Worm (Caenorhabditis elegans) whole organism, midembryonic: Measurements from ENCODE around the gene cyp-25A4.

Experiments used
- T22C8.4 ChIP-seq: fragments of 200-800 bp; sonication (Bioruptor generic); IDR thresholded peaks from 2 replicates; pipeline ENCODE4 v1.3.6; 2022; ENCODE audit warnings: missing genetic modification characterization, missing compliant biosample characterization
- med-1 ChIP-seq: sonication (generic microtip); optimal IDR thresholded peaks from 2 replicates; lab custom pipeline; 2017; ENCODE audit warnings: missing genetic modification characterization, mild to moderate bottlenecking, missing compliant biosample characterization, antibody characterized with exemption, missing genetic modification reagents; ENCODE audit not compliant: insufficient read depth
- ztf-29 ChIP-seq: fragments of 200-800 bp; sonication (Bioruptor generic); IDR thresholded peaks from 2 replicates; pipeline ENCODE4 v1.3.6; 2022; ENCODE audit warnings: missing genetic modification reagents, missing genetic modification characterization, missing compliant biosample characterization

DNA sequence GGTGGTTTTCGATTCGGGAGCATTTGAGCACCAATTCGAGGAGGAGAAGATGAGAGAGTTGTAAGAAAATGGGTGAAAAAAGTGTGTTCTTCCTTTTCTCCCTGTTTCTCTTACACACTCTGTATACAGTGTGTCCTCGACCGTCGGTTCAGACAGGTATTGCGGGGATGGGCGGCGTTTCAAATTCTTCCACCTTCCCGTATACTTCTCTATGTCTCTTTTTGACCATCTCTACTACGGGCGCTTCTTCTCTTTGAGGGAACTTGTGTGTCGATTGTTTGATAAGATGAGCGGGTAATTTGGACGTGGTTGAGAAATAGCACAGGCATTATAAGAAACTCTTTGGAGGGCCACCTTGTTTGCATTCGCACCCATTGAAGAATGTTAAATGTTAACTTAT lies 35.7 kb upstream of the cyp-25A4 start:
- TF ChIP-seq ztf-29 = no peak
- TF ChIP-seq T22C8.4 (GFP tag; lab: Robert Waterston, UW) = no peak
- TF ChIP-seq med-1 = no peak
